Worm (Caenorhabditis elegans): ENCODE results near the gene Y111B2A.21.
A peak's percentile ranks its signal among the peaks of the same experiment; 100 is the strongest.

Gene Y111B2A.21

DNA sequence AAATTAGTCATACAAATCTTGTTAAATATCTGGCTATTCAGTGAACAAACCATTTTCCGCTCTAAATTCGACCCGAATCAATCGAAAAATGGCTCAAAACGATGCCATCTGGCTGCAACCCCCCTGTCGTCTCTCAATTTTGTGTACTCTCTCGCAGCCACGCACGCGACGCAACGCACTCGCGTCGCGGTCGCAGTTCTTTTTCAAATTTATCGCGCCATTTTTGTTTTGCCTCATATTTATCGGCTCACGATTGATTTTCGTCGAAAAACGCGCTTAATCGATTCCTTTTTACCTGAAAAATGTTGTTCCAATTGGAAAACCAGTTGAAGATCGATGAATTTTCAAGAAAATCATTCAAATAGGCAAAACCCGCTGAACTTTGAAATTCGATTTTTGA lies 32.4 kb upstream of the Y111B2A.21 start:
- TF ChIP-seq ztf-26 (tag; optimal IDR thresholded peaks at IDR 0.05) (no peak), let-607 (tag; optimal IDR thresholded peaks at IDR 0.05) (no peak), madf-8 (GFP tag; conservative IDR thresholded peaks at IDR 0.05) (no peak), tbx-9 (tag; optimal IDR thresholded peaks at IDR 0.05; ENCODE audit: borderline replicate concordance) (no peak), ztf-28 (GFP tag; IDR thresholded peaks at IDR 0.05) (no peak), ceh-79 (tag; optimal IDR thresholded peaks at IDR 0.05) (no peak), mxl-1 (tag; optimal IDR thresholded peaks at IDR 0.05) (no peak), ceh-91 (GFP tag; IDR thresholded peaks at IDR 0.05) (no peak), K11D2.4 (GFP tag; IDR thresholded peaks at IDR 0.05) (no peak), hrde-1 (tag; optimal IDR thresholded peaks at IDR 0.05; ENCODE audit: borderline replicate concordance) (peak; percentile 3), ceh-58 (GFP tag; IDR thresholded peaks at IDR 0.05) (no peak), ztf-3 (GFP tag; optimal IDR thresholded peaks at IDR 0.05) (no peak), chd-7 (tag; optimal IDR thresholded peaks at IDR 0.05) (no peak), madf-10 (tag; optimal IDR thresholded peaks at IDR 0.05) (no peak), egl-18 (GFP tag; IDR thresholded peaks at IDR 0.05) (no peak), T07F8.4 (tag; optimal IDR thresholded peaks at IDR 0.05) (no peak), hmg-1.2 (GFP tag; IDR thresholded peaks at IDR 0.05) (peak; percentile 95), T26A5.8 (tag; optimal IDR thresholded peaks at IDR 0.05) (no peak), bed-2 (GFP tag; IDR thresholded peaks at IDR 0.05) (no peak), lin-35 (GFP tag; optimal IDR thresholded peaks at IDR 0.05) (peak in 1 of 3 experiments; percentile 9), nhr-27 (tag; optimal IDR thresholded peaks at IDR 0.05) (no peak), lin-26 (GFP tag; IDR thresholded peaks at IDR 0.05) (no peak), cebp-1 (GFP tag; IDR thresholded peaks at IDR 0.05) (no peak), cebp-1 (tag; optimal IDR thresholded peaks at IDR 0.05) (no peak), ZK185.1 (tag; optimal IDR thresholded peaks at IDR 0.05; ENCODE audit: poor library complexity, severe bottlenecking) (no peak), nfyb-1 (GFP tag; IDR thresholded peaks at IDR 0.05) (no peak), ztf-6 (GFP tag; IDR thresholded peaks at IDR 0.05) (no peak), ceh-100 (GFP tag; IDR thresholded peaks at IDR 0.05) (no peak), lag-1 (GFP tag; IDR thresholded peaks at IDR 0.05) (no peak), tbp1 (GFP tag; optimal IDR thresholded peaks at IDR 0.05) (no peak), B0019.2 (GFP tag; conservative IDR thresholded peaks at IDR 0.05) (no peak), fkh-3 (tag; optimal IDR thresholded peaks at IDR 0.05) (no peak), rpc-1 (optimal IDR thresholded peaks at IDR 0.05) (no peak), rpc-1 (tag; optimal IDR thresholded peaks at IDR 0.05) (no peak), snpc-1.1 (tag; optimal IDR thresholded peaks at IDR 0.05; ENCODE audit: insufficient read depth) (no peak), ekl-4 (GFP tag; IDR thresholded peaks at IDR 0.05) (no peak), attf-3 (GFP tag; conservative IDR thresholded peaks at IDR 0.05) (no peak), B0336.3 (GFP tag; IDR thresholded peaks at IDR 0.05) (no peak), hlh-26 (GFP tag; conservative IDR thresholded peaks at IDR 0.05) (no peak), K12H6.12 (tag; optimal IDR thresholded peaks at IDR 0.05) (no peak), Y95B8A.8 (GFP tag; IDR thresholded peaks at IDR 0.05) (no peak), nfya-2 (GFP tag; IDR thresholded peaks at IDR 0.05) (no peak), unc-62 (GFP tag; optimal IDR thresholded peaks at IDR 0.05) (no peak), C17E4.6 (GFP tag; IDR thresholded peaks at IDR 0.05) (0 out of 2 replicates have a peak, but pooled peaks have one; percentile 43), hlh-12 (tag; optimal IDR thresholded peaks at IDR 0.05) (no peak), repo-1 (tag; optimal IDR thresholded peaks at IDR 0.05) (no peak), tlf-1 (GFP tag; optimal IDR thresholded peaks at IDR 0.05) (no peak), efl-1 (GFP tag; optimal IDR thresholded peaks at IDR 0.05) (peak; percentile 40), lsl-1 (GFP tag; optimal IDR thresholded peaks at IDR 0.05) (peak; percentile 32), mcd-1 (GFP tag; IDR thresholded peaks at IDR 0.05) (0 out of 2 replicates have a peak, but pooled peaks have one; percentile 15)

Data from whole organism, young adult.